Worm (Caenorhabditis elegans): ENCODE measurements around the gene irld-26.

DNA sequence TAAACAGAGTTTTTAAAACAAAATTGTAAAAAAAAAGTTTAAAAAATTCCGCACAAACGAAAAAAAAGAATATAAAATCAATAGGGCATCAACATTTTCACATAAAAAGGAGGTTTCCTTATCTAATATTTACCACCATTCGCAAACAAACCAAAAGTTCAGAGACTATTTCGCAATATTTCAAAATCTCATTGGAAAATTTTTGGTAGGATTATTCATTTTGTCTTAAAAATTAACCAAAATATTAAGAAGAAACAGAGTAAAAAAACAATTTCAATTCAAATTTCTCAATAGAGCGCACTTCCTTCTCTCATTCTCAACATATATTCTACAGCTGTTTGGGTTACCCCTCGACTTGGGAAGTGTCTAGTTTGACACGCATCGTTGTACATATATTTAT, 44.9 kb upstream of the irld-26 start:
- TF ChIP-seq unc-62 (GFP tag; optimal IDR thresholded peaks at IDR 0.05) = no peak
- TF ChIP-seq blmp-1 (tag; optimal IDR thresholded peaks at IDR 0.05) = no peak
- no peak for TF ChIP-seq mep-1 (tag; optimal IDR thresholded peaks at IDR 0.05)
- TF ChIP-seq snpc-4 (tag; optimal IDR thresholded peaks at IDR 0.05) = no peak
- no peak for TF ChIP-seq nhr-237 (tag; optimal IDR thresholded peaks at IDR 0.05)
- TF ChIP-seq ztf-11 (tag; optimal IDR thresholded peaks at IDR 0.05) = no peak

Data from whole organism, mixed stage, embryonic.